Worm (Caenorhabditis elegans): ENCODE data around the gene ztf-1.

DNA sequence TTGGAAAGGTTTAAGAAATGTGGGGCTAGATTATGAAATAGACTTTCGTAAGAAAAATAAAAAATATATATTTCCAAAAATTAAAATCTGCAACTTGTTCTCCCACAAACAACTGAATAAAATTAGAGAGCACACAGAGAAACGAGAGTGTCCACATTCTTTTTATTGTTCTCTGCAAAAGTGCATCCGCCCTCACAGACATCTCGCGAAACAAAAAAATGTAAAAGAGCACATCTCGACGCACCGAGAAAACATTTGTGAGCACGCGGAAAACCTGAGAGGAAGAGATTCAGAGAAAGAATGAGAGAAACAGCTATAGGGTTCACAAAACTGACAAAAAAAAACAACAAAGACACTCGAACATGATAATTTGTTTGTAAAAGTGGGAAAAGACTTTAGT, 10.1 kb downstream of the ztf-1 start:
- no peak for TF ChIP-seq him-1 (tag; optimal IDR thresholded peaks at IDR 0.05)
- no peak for TF ChIP-seq W03F9.2 (tag; optimal IDR thresholded peaks at IDR 0.05)
- no peak for TF ChIP-seq dao-5 (tag; optimal IDR thresholded peaks at IDR 0.05)

All from whole organism, L4/young adult.